Worm (Caenorhabditis elegans) whole organism, L4 larva: Measurements from ENCODE around the gene F55F10.3.

Experiments
- T20F7.1 ChIP-seq: fragments of 200-800 bp; sonication (Bioruptor generic); optimal IDR thresholded peaks from 2 replicates; lab custom pipeline; 2018; ENCODE audit warnings: mild to moderate bottlenecking, missing genetic modification characterization, missing compliant biosample characterization
- Y5F2A.4 ChIP-seq: fragments of 200-800 bp; sonication (Bioruptor generic); optimal IDR thresholded peaks from 2 replicates; lab custom pipeline; 2018; ENCODE audit warnings: mild to moderate bottlenecking, missing genetic modification characterization, missing compliant biosample characterization
- dpl-1 ChIP-seq: fragments of 150-350 bp; optimal IDR thresholded peaks from 2 replicates; lab custom pipeline; 2014; ENCODE audit warnings: missing biosample characterization, missing genetic modification reagents, missing genetic modification characterization
- egl-27 ChIP-seq: sonication (generic microtip); optimal IDR thresholded peaks from 3 replicates; lab custom pipeline; 2017; ENCODE audit warnings: missing biosample characterization, missing genetic modification reagents, missing genetic modification characterization
- lin-15B ChIP-seq: fragments of 150-350 bp; sonication (generic microtip); optimal IDR thresholded peaks from 3 replicates; lab custom pipeline; 2014; ENCODE audit warnings: missing biosample characterization, missing genetic modification characterization
- madf-5 ChIP-seq, 2 experiments: fragments of 200-800 bp; sonication (Bioruptor generic); IDR thresholded peaks; 2 replicates each; pipeline ENCODE4 v1.3.6; 2022; ENCODE audit warnings: missing compliant biosample characterization in 2 of 2, missing genetic modification characterization in 2 of 2
- nhr-28 ChIP-seq: fragments of 150-350 bp; optimal IDR thresholded peaks from 2 replicates; lab custom pipeline; 2014; ENCODE audit warnings: missing biosample characterization, missing genetic modification characterization
- pqm-1 ChIP-seq: sonication (generic microtip); optimal IDR thresholded peaks from 2 replicates; lab custom pipeline; 2017; ENCODE audit warnings: missing biosample characterization, missing genetic modification characterization
- skn-1 ChIP-seq: fragments of 150-350 bp; optimal IDR thresholded peaks from 2 replicates; lab custom pipeline; 2014; ENCODE audit warnings: missing biosample characterization, missing genetic modification characterization
- zip-2 ChIP-seq: fragments of 150-350 bp; optimal IDR thresholded peaks from 2 replicates; lab custom pipeline; 2014; ENCODE audit warnings: missing biosample characterization, missing genetic modification characterization
- ztf-11 ChIP-seq: fragments of 150-350 bp; optimal IDR thresholded peaks from 2 replicates; lab custom pipeline; 2014; ENCODE audit warnings: missing biosample characterization, missing genetic modification characterization

DNA sequence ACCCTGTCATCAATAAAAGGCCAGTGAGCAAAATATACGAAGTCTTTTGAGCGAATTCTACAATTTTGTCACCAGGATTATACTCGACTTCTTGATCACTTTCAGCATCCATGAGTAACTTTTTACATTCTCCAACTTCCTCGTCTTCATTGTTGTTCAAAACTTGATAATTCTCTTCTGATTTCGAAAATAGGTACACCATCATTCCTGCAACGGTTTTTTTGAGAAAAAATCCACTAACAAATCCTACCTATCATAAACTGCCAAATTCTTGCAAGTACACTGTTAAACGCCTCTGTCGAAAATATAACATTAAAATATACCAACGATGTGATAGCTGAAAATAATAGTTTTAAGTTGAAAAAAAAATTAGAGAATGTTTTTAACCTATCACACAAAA is 14.9 kb upstream of the F55F10.3 start:
- TF ChIP-seq T20F7.1 (GFP tag; lab: Kevin White, UChicago) = no peak
- no peak for TF ChIP-seq pqm-1 (tag; lab: Kevin White, UChicago)
- TF ChIP-seq Y5F2A.4 (GFP tag; lab: Kevin White, UChicago) = no peak
- no peak for TF ChIP-seq dpl-1 (GFP tag; lab: Kevin White, UChicago)
- TF ChIP-seq egl-27 = no peak
- TF ChIP-seq nhr-28 = no peak
- TF ChIP-seq ztf-11 (tag; lab: Kevin White, UChicago) = no peak
- TF ChIP-seq lin-15B (tag; lab: Kevin White, UChicago) = no peak
- no peak for TF ChIP-seq skn-1 (tag; lab: Kevin White, UChicago)
- no peak for TF ChIP-seq madf-5 (GFP tag; IDR thresholded peaks at IDR 0.05; lab: Robert Waterston, UW)
- TF ChIP-seq zip-2 = no peak
